Fruit fly (Drosophila melanogaster): Measurements from ENCODE around the gene Pen.

Pen gene

DNA sequence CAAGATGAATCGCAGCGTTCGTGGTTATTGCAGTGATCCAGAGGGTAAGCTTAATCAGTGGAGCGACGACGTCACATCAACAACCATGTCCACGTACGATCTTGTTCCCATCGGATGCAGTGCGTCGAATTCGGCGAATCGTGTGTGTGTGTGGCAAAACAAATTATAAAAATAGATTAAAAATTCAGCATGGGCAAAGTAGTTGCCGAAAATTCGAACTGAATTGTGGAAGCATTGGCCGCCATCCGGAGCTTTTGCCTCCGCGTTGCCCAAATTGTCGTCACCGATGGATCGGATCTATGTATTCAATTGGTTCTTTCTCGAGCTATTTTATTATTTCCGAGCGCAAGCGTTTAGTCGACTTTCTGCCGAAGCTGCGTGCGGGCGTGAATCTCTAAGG lies 3.8 kb downstream of the Pen start, which contains the start of gene Spn31A:
TSS of gene Spn31A (plus strand) at position 301 of the 400 bp plus-strand sequence.
- TF ChIP-seq sv (GFP tag; optimal IDR thresholded peaks at IDR 0.05), result no peak
- no peak for TF ChIP-seq Hr78 (GFP tag; optimal IDR thresholded peaks at IDR 0.05)
- no peak for TF ChIP-seq CG9705 (GFP tag; optimal IDR thresholded peaks at IDR 0.05)
- no peak for TF ChIP-seq tai (GFP tag; optimal IDR thresholded peaks at IDR 0.05)
- no peak for TF ChIP-seq Sp1 (GFP tag; optimal IDR thresholded peaks at IDR 0.05)

DNA sequence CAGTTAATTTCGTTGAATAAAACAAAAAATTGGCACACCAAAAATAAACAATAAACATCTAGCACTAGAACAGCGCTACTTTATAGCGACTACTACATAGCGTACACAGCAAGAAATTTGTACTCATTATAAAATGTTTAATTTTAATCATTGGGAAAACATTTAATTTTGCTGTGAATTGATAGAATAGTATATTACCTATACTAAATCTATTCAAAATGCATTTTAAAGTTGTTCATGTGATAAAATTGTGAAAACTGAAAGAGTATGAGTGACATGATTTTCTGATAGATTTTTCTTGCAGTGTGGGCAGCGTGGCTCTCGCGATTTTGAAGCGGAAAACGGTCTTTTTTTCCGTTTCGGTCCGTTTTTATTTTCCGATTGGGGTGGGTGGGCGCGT lies 4.6 kb downstream of the Pen start:
- TF ChIP-seq Vsx2 (GFP tag; optimal IDR thresholded peaks at IDR 0.05; ENCODE audit: partially characterized antibody) (no peak), CG9705 (GFP tag; optimal IDR thresholded peaks at IDR 0.05) (no peak), Sp1 (GFP tag; optimal IDR thresholded peaks at IDR 0.05) (no peak), h (GFP tag; optimal IDR thresholded peaks at IDR 0.05) (no peak), Hr78 (GFP tag; optimal IDR thresholded peaks at IDR 0.05) (no peak), dl (GFP tag; optimal IDR thresholded peaks at IDR 0.05; ENCODE audit: insufficient read depth in 1 of 2, partially characterized antibody in 2 of 2) (no peak), br (GFP tag; optimal IDR thresholded peaks at IDR 0.05) (no peak), psq (GFP tag; optimal IDR thresholded peaks at IDR 0.05) (no peak), Mio (GFP tag; optimal IDR thresholded peaks at IDR 0.05) (no peak), Jra (GFP tag; optimal IDR thresholded peaks at IDR 0.05) (no peak), OdsH (GFP tag; optimal IDR thresholded peaks at IDR 0.05) (no peak)

DNA sequence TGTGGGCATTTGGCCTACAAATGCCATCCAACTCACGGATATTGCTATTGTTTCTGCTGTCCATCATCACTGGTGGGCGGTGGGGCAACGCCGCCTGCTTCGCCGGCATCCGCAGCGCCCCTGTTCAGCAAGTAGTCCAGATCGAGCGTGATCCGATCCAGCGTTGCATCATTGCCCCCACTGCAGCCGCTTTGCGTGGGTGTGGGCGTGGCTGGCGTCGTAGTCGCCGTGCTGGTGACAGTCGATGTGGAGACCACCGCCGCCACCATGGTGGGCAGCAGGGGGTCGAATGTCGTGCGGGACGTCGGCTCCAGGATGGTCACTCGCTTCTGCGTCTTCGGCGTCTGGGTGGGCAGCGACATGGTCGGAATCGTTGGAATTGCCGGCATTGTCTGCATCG lies 8.1 kb downstream of the Pen start:
- TF ChIP-seq Myc (optimal IDR thresholded peaks at IDR 0.05) (no peak), tai (GFP tag; optimal IDR thresholded peaks at IDR 0.05) (no peak), psq (GFP tag; optimal IDR thresholded peaks at IDR 0.05) (no peak)

DNA sequence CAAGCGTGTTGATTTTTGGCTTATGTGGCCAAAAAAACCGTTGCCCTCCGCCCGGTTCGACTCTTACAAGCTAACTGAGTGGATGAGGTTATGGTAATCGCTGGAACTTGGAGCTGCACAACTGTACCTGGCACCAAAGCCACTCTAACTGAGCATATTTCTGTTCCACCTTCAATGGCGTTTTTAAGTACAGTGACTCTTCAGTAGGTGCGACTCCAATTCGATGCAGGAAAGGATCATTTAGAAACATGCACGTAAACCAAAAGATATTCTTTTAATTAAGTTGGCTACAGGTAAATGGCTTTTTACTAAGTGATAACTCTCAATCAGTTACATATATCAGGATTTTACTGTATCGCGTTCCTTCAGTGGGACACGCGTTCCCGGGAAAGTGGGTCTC lies 35.6 kb downstream of the Pen start, which contains the start of gene CG13133:
TSS of gene CG13133 (minus strand) at position 101 of the 400 bp plus-strand sequence.
- TF ChIP-seq h (GFP tag; optimal IDR thresholded peaks at IDR 0.05) (no peak), woc (GFP tag; optimal IDR thresholded peaks at IDR 0.05) (no peak), N (GFP tag; optimal IDR thresholded peaks at IDR 0.05) (no peak), CrebA (GFP tag; optimal IDR thresholded peaks at IDR 0.05; ENCODE audit: borderline replicate concordance) (no peak), Dfd (GFP tag; optimal IDR thresholded peaks at IDR 0.05) (no peak), Hr78 (GFP tag; optimal IDR thresholded peaks at IDR 0.05) (no peak), CG9705 (GFP tag; optimal IDR thresholded peaks at IDR 0.05) (no peak), psq (GFP tag; optimal IDR thresholded peaks at IDR 0.05) (no peak), Abd-B (GFP tag; optimal IDR thresholded peaks at IDR 0.05) (no peak), brk (GFP tag; optimal IDR thresholded peaks at IDR 0.05) (no peak), br (GFP tag; optimal IDR thresholded peaks at IDR 0.05) (no peak), Vsx2 (GFP tag; optimal IDR thresholded peaks at IDR 0.05; ENCODE audit: partially characterized antibody) (no peak)

DNA sequence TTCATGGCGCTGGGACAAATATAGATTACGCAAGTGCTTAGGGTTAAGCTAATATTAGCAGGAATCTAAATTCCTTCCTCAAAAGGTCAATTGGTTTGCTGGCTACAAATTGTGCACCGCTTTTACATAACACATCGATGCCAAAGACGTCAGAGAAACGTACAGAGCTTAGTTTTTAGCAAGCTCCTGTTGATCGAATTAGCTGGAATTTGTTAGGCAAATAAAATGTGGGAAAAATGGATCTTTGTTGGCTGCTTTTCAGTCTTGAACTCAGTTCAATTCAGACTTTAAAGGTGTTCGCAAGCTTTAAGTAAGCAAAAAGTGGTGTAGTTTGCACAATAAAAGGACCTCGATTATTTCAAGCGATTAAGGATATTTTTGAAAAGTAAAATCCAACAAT lies 37.1 kb downstream of the Pen start, which contains the start of gene CG34109:
TSS of gene CG34109 (plus strand) at position 301 of the 400 bp plus-strand sequence.
- TF ChIP-seq Hnf4 (GFP tag; optimal IDR thresholded peaks at IDR 0.05) (no peak), GATAd (GFP tag; optimal IDR thresholded peaks at IDR 0.05) (no peak), psq (GFP tag; optimal IDR thresholded peaks at IDR 0.05) (no peak), Hr78 (GFP tag; optimal IDR thresholded peaks at IDR 0.05) (no peak), ey (GFP tag; optimal IDR thresholded peaks at IDR 0.05) (no peak), Sp1 (GFP tag; optimal IDR thresholded peaks at IDR 0.05) (no peak)

DNA sequence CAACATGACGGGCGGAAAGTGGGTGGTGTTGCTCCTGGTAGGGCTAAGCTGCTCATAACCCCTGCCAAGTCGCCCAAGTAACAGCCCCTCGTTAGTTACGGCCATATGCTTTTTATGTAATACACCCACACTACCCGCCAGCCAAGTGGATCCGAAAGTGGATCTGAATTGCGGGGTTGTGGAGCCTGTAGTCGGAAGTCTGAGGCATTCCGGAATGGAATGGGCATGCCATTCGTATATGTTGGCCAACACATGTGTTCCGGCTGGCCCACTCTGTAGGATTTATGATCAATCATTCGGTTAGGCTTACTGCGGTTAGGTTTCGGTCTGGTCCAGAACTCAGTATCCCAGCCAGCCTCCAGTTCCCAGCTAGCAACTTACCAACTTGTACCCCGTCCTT lies 39.4 kb downstream of the Pen start:
- TF ChIP-seq woc (GFP tag; optimal IDR thresholded peaks at IDR 0.05), result no peak
- TF ChIP-seq Dif (GFP tag; optimal IDR thresholded peaks at IDR 0.05; ENCODE audit: partially characterized antibody), result no peak
- no peak for TF ChIP-seq rgr (GFP tag; optimal IDR thresholded peaks at IDR 0.05)
- no peak for TF ChIP-seq ey (GFP tag; optimal IDR thresholded peaks at IDR 0.05)
- TF ChIP-seq CrebA (GFP tag; optimal IDR thresholded peaks at IDR 0.05; ENCODE audit: borderline replicate concordance), result no peak
- no peak for TF ChIP-seq OdsH (GFP tag; optimal IDR thresholded peaks at IDR 0.05)
- no peak for TF ChIP-seq Jra (GFP tag; optimal IDR thresholded peaks at IDR 0.05)
- TF ChIP-seq N (GFP tag; optimal IDR thresholded peaks at IDR 0.05), result no peak

DNA sequence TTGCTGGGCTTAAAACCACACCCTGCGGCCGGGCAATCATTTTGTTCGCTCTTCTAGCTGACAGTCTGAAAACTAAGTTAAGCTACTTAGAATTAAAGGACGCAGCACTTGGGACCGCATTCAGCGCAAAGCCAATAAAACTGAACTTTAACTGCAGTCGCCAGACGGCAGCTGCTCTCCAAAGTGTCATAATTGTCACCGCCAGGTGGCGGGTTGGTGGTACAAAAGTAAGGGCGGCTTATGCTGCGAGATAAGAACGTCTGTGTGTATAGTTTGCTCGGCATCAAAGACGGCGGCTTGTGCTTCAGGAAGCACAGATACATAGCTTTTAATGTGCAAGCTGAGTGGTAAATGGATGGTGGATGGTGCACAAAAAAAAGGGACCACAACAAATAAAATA lies 52.0 kb downstream of the Pen start:
- TF ChIP-seq jim (GFP tag; optimal IDR thresholded peaks at IDR 0.05), result no peak
- no peak for TF ChIP-seq psq (GFP tag; optimal IDR thresholded peaks at IDR 0.05)
- TF ChIP-seq lola (GFP tag; optimal IDR thresholded peaks at IDR 0.05), result no peak
- TF ChIP-seq Mio (GFP tag; optimal IDR thresholded peaks at IDR 0.05), result no peak
- TF ChIP-seq CG32264 (GFP tag; optimal IDR thresholded peaks at IDR 0.05), result no peak
- TF ChIP-seq h (GFP tag; optimal IDR thresholded peaks at IDR 0.05), result no peak
- TF ChIP-seq br (GFP tag; optimal IDR thresholded peaks at IDR 0.05), result no peak
- no peak for TF ChIP-seq sage (GFP tag; optimal IDR thresholded peaks at IDR 0.05)
- no peak for TF ChIP-seq Sp1 (GFP tag; optimal IDR thresholded peaks at IDR 0.05)
- TF ChIP-seq GATAd (GFP tag; optimal IDR thresholded peaks at IDR 0.05), result no peak
- TF ChIP-seq sv (GFP tag; optimal IDR thresholded peaks at IDR 0.05), result no peak
- no peak for TF ChIP-seq Rel (GFP tag; optimal IDR thresholded peaks at IDR 0.05)
- TF ChIP-seq Rel (tag; optimal IDR thresholded peaks at IDR 0.05), result no peak
- TF ChIP-seq N (GFP tag; optimal IDR thresholded peaks at IDR 0.05), result no peak
- TF ChIP-seq dl (GFP tag; optimal IDR thresholded peaks at IDR 0.05; ENCODE audit: insufficient read depth in 1 of 2, partially characterized antibody in 2 of 2), result no peak
